Fruit fly (Drosophila melanogaster) whole organism, embryonic: ENCODE measurements around the gene pigs.

ENCODE experiments used
- Asciz ChIP-seq: fragments of 200-800 bp; sonication (Bioruptor generic); optimal IDR thresholded peaks from 2 replicates; lab custom pipeline; 2017; ENCODE audit warnings: missing biosample characterization, mild to moderate bottlenecking, missing genetic modification characterization, missing genetic modification reagents
- BEAF-32 ChIP-seq: fragments of 200-800 bp; sonication (Bioruptor generic); optimal IDR thresholded peaks from 3 replicates; lab custom pipeline; 2017; ENCODE audit warnings: missing biosample characterization, missing genetic modification characterization, mild to moderate bottlenecking, moderate library complexity, missing genetic modification reagents
- Bgb ChIP-seq: fragments of 200-800 bp; sonication (Bioruptor generic); IDR thresholded peaks from 2 replicates; pipeline ENCODE4 v1.3.6; 2022; ENCODE audit warnings: missing biosample characterization, missing genetic modification characterization; ENCODE audit not compliant: partially characterized antibody
- BtbVII ChIP-seq: fragments of 200-800 bp; sonication (Bioruptor generic); optimal IDR thresholded peaks from 3 replicates; lab custom pipeline; 2017; ENCODE audit warnings: missing biosample characterization, mild to moderate bottlenecking, missing genetic modification characterization
- CG10543 ChIP-seq: fragments of 200-800 bp; sonication (Bioruptor generic); optimal IDR thresholded peaks from 3 replicates; lab custom pipeline; 2017; ENCODE audit warnings: missing biosample characterization, mild to moderate bottlenecking, missing genetic modification characterization, moderate library complexity
- CG11398 ChIP-seq: fragments of 200-800 bp; sonication (Bioruptor generic); optimal IDR thresholded peaks from 2 replicates; lab custom pipeline; 2016; ENCODE audit warnings: missing biosample characterization, missing genetic modification characterization
- CG12769 ChIP-seq: fragments of 200-800 bp; sonication (Bioruptor generic); optimal IDR thresholded peaks from 2 replicates; lab custom pipeline; 2019; ENCODE audit warnings: missing biosample characterization, mild to moderate bottlenecking, missing genetic modification characterization, moderate library complexity
- CG14710 ChIP-seq: fragments of 200-800 bp; sonication (Bioruptor generic); optimal IDR thresholded peaks from 3 replicates; lab custom pipeline; 2019; ENCODE audit warnings: missing biosample characterization, mild to moderate bottlenecking, missing genetic modification characterization, moderate library complexity
- CG15514 ChIP-seq: fragments of 200-800 bp; sonication (Bioruptor generic); optimal IDR thresholded peaks from 3 replicates; lab custom pipeline; 2017; ENCODE audit warnings: missing biosample characterization, missing genetic modification characterization, mild to moderate bottlenecking, moderate library complexity, missing genetic modification reagents
- CG17385 ChIP-seq: fragments of 200-800 bp; sonication (Bioruptor generic); optimal IDR thresholded peaks from 3 replicates; lab custom pipeline; 2018; ENCODE audit warnings: missing biosample characterization, mild to moderate bottlenecking, missing genetic modification characterization
- CG1792 ChIP-seq: fragments of 200-800 bp; sonication (Bioruptor generic); optimal IDR thresholded peaks from 2 replicates; lab custom pipeline; 2016; ENCODE audit warnings: missing biosample characterization, missing genetic modification characterization
- CG1832 ChIP-seq: fragments of 200-800 bp; sonication (Bioruptor generic); optimal IDR thresholded peaks from 2 replicates; lab custom pipeline; 2017; ENCODE audit warnings: missing biosample characterization, mild to moderate bottlenecking, missing genetic modification characterization, inconsistent platforms
- CG2199 ChIP-seq: fragments of 200-800 bp; sonication (Bioruptor generic); IDR thresholded peaks from 3 replicates; pipeline ENCODE4 v1.3.6; 2022; ENCODE audit warnings: missing biosample characterization, missing genetic modification characterization
- CG2678 ChIP-seq: fragments of 200-800 bp; sonication (Bioruptor generic); optimal IDR thresholded peaks from 3 replicates; lab custom pipeline; 2019; ENCODE audit warnings: missing biosample characterization, mild to moderate bottlenecking, missing genetic modification characterization, moderate library complexity
- CG2889 ChIP-seq: fragments of 200-800 bp; sonication (Bioruptor generic); IDR thresholded peaks from 3 replicates; pipeline ENCODE4 v1.3.6; 2022; ENCODE audit warnings: missing biosample characterization, missing genetic modification characterization
- CG31388 ChIP-seq: fragments of 200-800 bp; sonication (Bioruptor generic); optimal IDR thresholded peaks from 2 replicates; lab custom pipeline; 2016; ENCODE audit warnings: missing biosample characterization, missing genetic modification characterization
- CG32772 ChIP-seq: fragments of 200-800 bp; sonication (Bioruptor generic); IDR thresholded peaks from 2 replicates; pipeline ENCODE4 v1.3.6; 2022; ENCODE audit warnings: missing biosample characterization, missing genetic modification characterization
- CG6683 ChIP-seq: fragments of 200-800 bp; sonication (Bioruptor generic); optimal IDR thresholded peaks from 2 replicates; lab custom pipeline; 2017; ENCODE audit warnings: missing biosample characterization, mild to moderate bottlenecking, missing genetic modification characterization, missing genetic modification reagents
- CG7372 ChIP-seq: fragments of 200-800 bp; sonication (Bioruptor generic); IDR thresholded peaks from 2 replicates; pipeline ENCODE4 v1.3.6; 2022; ENCODE audit warnings: missing biosample characterization, missing genetic modification characterization
- CG7987 ChIP-seq: fragments of 200-800 bp; sonication (Bioruptor generic); optimal IDR thresholded peaks from 2 replicates; lab custom pipeline; 2018; ENCODE audit warnings: missing biosample characterization, mild to moderate bottlenecking, missing genetic modification characterization, moderate library complexity
- CG8290 ChIP-seq, 3 experiments: fragments of 200-800 bp; sonication (Bioruptor generic); optimal IDR thresholded peaks; 2 replicates each; lab custom pipeline; 2016 to 2019; ENCODE audit warnings: missing biosample characterization in 3 of 3, missing genetic modification characterization in 3 of 3, mild to moderate bottlenecking in 2 of 3, moderate library complexity in 1 of 3
- CG9727 ChIP-seq: fragments of 200-800 bp; sonication (Bioruptor generic); optimal IDR thresholded peaks from 3 replicates; lab custom pipeline; 2017; ENCODE audit warnings: missing biosample characterization, mild to moderate bottlenecking, missing genetic modification characterization
- CkIIα-i1 ChIP-seq: fragments of 200-800 bp; sonication (Bioruptor generic); IDR thresholded peaks from 2 replicates; pipeline ENCODE4 v1.3.6; 2022; ENCODE audit warnings: missing biosample characterization, missing genetic modification characterization
- Dfd ChIP-seq, 2 experiments: fragments of >200 bp; optimal IDR thresholded peaks; 2 replicates each; lab custom pipeline; 2017; ENCODE audit warnings: missing biosample characterization in 2 of 2, missing genetic modification characterization in 2 of 2
- Dll ChIP-seq: fragments of 200-800 bp; sonication (Bioruptor generic); IDR thresholded peaks from 4 replicates; pipeline ENCODE4 v1.3.6; 2022; ENCODE audit warnings: missing biosample characterization, missing genetic modification characterization; ENCODE audit not compliant: partially characterized antibody
- HHEX ChIP-seq: fragments of 200-800 bp; sonication (Bioruptor generic); optimal IDR thresholded peaks from 3 replicates; lab custom pipeline; 2017; ENCODE audit warnings: missing biosample characterization, mild to moderate bottlenecking, missing genetic modification characterization, missing genetic modification reagents
- HmgZ ChIP-seq: fragments of 200-800 bp; sonication (Bioruptor generic); optimal IDR thresholded peaks from 2 replicates; lab custom pipeline; 2018; ENCODE audit warnings: missing biosample characterization, mild to moderate bottlenecking, missing genetic modification characterization
- Hmr ChIP-seq: fragments of 200-800 bp; sonication (Bioruptor generic); optimal IDR thresholded peaks from 3 replicates; lab custom pipeline; 2017; ENCODE audit warnings: mild to moderate bottlenecking, missing biosample characterization, missing genetic modification reagents, missing genetic modification characterization
- Hr3 ChIP-seq: fragments of 200-800 bp; sonication (Bioruptor generic); optimal IDR thresholded peaks from 3 replicates; lab custom pipeline; 2016; ENCODE audit warnings: missing biosample characterization, missing genetic modification characterization
- Kr ChIP-seq: fragments of 200-800 bp; sonication (Bioruptor generic); optimal IDR thresholded peaks from 2 replicates; lab custom pipeline; 2017; ENCODE audit warnings: missing biosample characterization, mild to moderate bottlenecking, missing genetic modification characterization
- Nf-YA ChIP-seq: fragments of 200-800 bp; sonication (Bioruptor generic); IDR thresholded peaks from 2 replicates; pipeline ENCODE4 v1.3.6; 2022; ENCODE audit warnings: missing biosample characterization, missing genetic modification characterization
- NfI ChIP-seq: fragments of 200-800 bp; sonication (Bioruptor generic); optimal IDR thresholded peaks from 3 replicates; lab custom pipeline; 2018; ENCODE audit warnings: missing biosample characterization, mild to moderate bottlenecking, missing genetic modification characterization, moderate library complexity
- PHDP ChIP-seq: fragments of 200-800 bp; sonication (Bioruptor generic); optimal IDR thresholded peaks from 3 replicates; lab custom pipeline; 2018; ENCODE audit warnings: missing biosample characterization, mild to moderate bottlenecking, missing genetic modification characterization, moderate library complexity
- Usf ChIP-seq: fragments of 200-800 bp; sonication (Bioruptor generic); optimal IDR thresholded peaks from 2 replicates; lab custom pipeline; 2017; ENCODE audit warnings: missing genotype, missing biosample characterization, missing genetic modification characterization
- Vsx1 ChIP-seq: fragments of 200-800 bp; sonication (Bioruptor generic); optimal IDR thresholded peaks from 2 replicates; lab custom pipeline; 2017; ENCODE audit warnings: missing biosample characterization, mild to moderate bottlenecking, missing genetic modification characterization, missing genetic modification reagents
- bcd ChIP-seq: fragments of 200-800 bp; sonication (Bioruptor generic); optimal IDR thresholded peaks from 2 replicates; lab custom pipeline; 2017; ENCODE audit warnings: missing biosample characterization, mild to moderate bottlenecking, missing genetic modification characterization
- dimm ChIP-seq: fragments of 200-800 bp; sonication (Bioruptor generic); IDR thresholded peaks from 2 replicates; pipeline ENCODE4 v1.3.6; 2022; ENCODE audit warnings: missing biosample characterization, missing genetic modification characterization
- dpn ChIP-seq, 2 experiments: fragments of 200-800 bp; sonication (Bioruptor generic); optimal IDR thresholded peaks; 3 replicates each; lab custom pipeline; 2016; ENCODE audit warnings: missing biosample characterization in 2 of 2, missing genetic modification characterization in 2 of 2
- emc ChIP-seq: fragments of 200-800 bp; sonication (Bioruptor generic); optimal IDR thresholded peaks from 2 replicates; lab custom pipeline; 2016; ENCODE audit warnings: missing biosample characterization, missing genetic modification characterization
- esg ChIP-seq: fragments of 200-800 bp; sonication (Bioruptor generic); conservative IDR thresholded peaks from 2 replicates; pipeline ENCODE4 v1.3.6; 2022; ENCODE audit warnings: missing biosample characterization, missing genetic modification characterization
- fu2 ChIP-seq: fragments of 200-800 bp; sonication (Bioruptor generic); optimal IDR thresholded peaks from 2 replicates; lab custom pipeline; 2016; ENCODE audit warnings: missing biosample characterization, missing genetic modification characterization
- hb ChIP-seq: fragments of 200-800 bp; sonication (Bioruptor generic); IDR thresholded peaks from 3 replicates; pipeline ENCODE4 v1.3.6; 2022; ENCODE audit warnings: missing biosample characterization, missing genetic modification characterization; ENCODE audit not compliant: partially characterized antibody
- nom ChIP-seq: fragments of 200-800 bp; sonication (Bioruptor generic); optimal IDR thresholded peaks from 2 replicates; lab custom pipeline; 2017; ENCODE audit warnings: missing biosample characterization, missing genetic modification characterization, mild to moderate bottlenecking, moderate library complexity, missing genetic modification reagents
- onecut ChIP-seq: fragments of 200-800 bp; sonication (Bioruptor generic); IDR thresholded peaks from 2 replicates; pipeline ENCODE4 v1.3.6; 2022; ENCODE audit warnings: missing biosample characterization, missing genetic modification characterization
- rib ChIP-seq: fragments of 200-800 bp; sonication (Bioruptor generic); IDR thresholded peaks from 2 replicates; pipeline ENCODE4 v1.3.6; 2022; ENCODE audit warnings: missing biosample characterization, missing genetic modification characterization
- sens ChIP-seq: fragments of 200-800 bp; sonication (Bioruptor generic); peaks from one replicate; lab custom pipeline; 2016; ENCODE audit warnings: missing biosample characterization, missing genetic modification characterization
- slp2 ChIP-seq: fragments of 200-800 bp; sonication (Bioruptor generic); optimal IDR thresholded peaks from 2 replicates; lab custom pipeline; 2016; ENCODE audit warnings: missing biosample characterization, missing genetic modification characterization
- tin ChIP-seq: fragments of 200-800 bp; sonication (Bioruptor generic); optimal IDR thresholded peaks from 3 replicates; lab custom pipeline; 2016; ENCODE audit warnings: missing biosample characterization, missing genetic modification characterization
- trh ChIP-seq: fragments of 200-800 bp; sonication (Bioruptor generic); optimal IDR thresholded peaks from 2 replicates; lab custom pipeline; 2016; ENCODE audit warnings: missing biosample characterization, missing genetic modification characterization
- wek ChIP-seq: fragments of 200-800 bp; sonication (Bioruptor generic); optimal IDR thresholded peaks from 3 replicates; lab custom pipeline; 2018; ENCODE audit warnings: missing biosample characterization, mild to moderate bottlenecking, missing genetic modification characterization, moderate library complexity

pigs gene

dm6 chrX:6592093-6592492 is 7.8 kb upstream of the pigs start (continued):
- TF ChIP-seq Hmr (peak; percentile 77), CG7987 (GFP tag; lab: Kevin White, UChicago) (peak; percentile 56), fu2 (GFP tag; lab: Kevin White, UChicago) (no peak), nom (GFP tag; lab: Kevin White, UChicago) (peak; percentile 52), Dfd (GFP tag; optimal IDR thresholded peaks at IDR 0.05; lab: Kevin White, UChicago) (no peak), Dll (GFP tag; lab: Robert Waterston, UW) (no peak), hb (no peak), HHEX (GFP tag; lab: Kevin White, UChicago) (peak; percentile 56), onecut (peak; percentile 10; the same call in 1 of the 2 replicates), slp2 (GFP tag; lab: Kevin White, UChicago) (no peak), CG14710 (tag; lab: Kevin White, UChicago) (no peak), Usf (no peak), dimm (GFP tag; lab: Robert Waterston, UW) (no peak), CG15514 (peak; percentile 51), Vsx1 (peak; percentile 48), Kr (GFP tag; lab: Kevin White, UChicago) (no peak), NfI (GFP tag; lab: Kevin White, UChicago) (peak; percentile 16), Bgb (no peak), CG2889 (GFP tag; lab: Robert Waterston, UW) (no peak), CG9727 (GFP tag; lab: Kevin White, UChicago) (peak; percentile 12), Asciz (GFP tag; lab: Kevin White, UChicago) (peak; percentile 5), PHDP (tag; lab: Kevin White, UChicago) (peak; percentile 31), dpn (GFP tag; optimal IDR thresholded peaks at IDR 0.05; lab: Kevin White, UChicago) (no peak), Nf-YA (0 out of 2 replicates have a peak, but pooled peaks have one; percentile 12), tin (GFP tag; lab: Kevin White, UChicago) (no peak), esg (GFP tag; lab: Robert Waterston, UW) (no peak), CG17385 (GFP tag; lab: Kevin White, UChicago) (peak; percentile 20), CG7372 (GFP tag; lab: Robert Waterston, UW) (no peak), BEAF-32 (GFP tag; lab: Kevin White, UChicago) (no peak), Hr3 (GFP tag; lab: Kevin White, UChicago) (no peak), CG1792 (peak; percentile 17), CG6683 (GFP tag; lab: Kevin White, UChicago) (peak; percentile 1), rib (GFP tag; lab: Robert Waterston, UW) (no peak), wek (GFP tag; lab: Kevin White, UChicago) (peak; percentile 35), CG12769 (tag; lab: Kevin White, UChicago) (peak; percentile 20), bcd (GFP tag; lab: Kevin White, UChicago) (peak; percentile 18), CG11398 (GFP tag; lab: Kevin White, UChicago) (no peak), CG8290 (GFP tag; optimal IDR thresholded peaks at IDR 0.05; lab: Kevin White, UChicago) (no peak), CG8290 (tag; optimal IDR thresholded peaks at IDR 0.05; lab: Kevin White, UChicago) (peak in 1 of 2 experiments; percentile 64), BtbVII (GFP tag; lab: Kevin White, UChicago) (peak; percentile 39), CG32772 (no peak), CG1832 (GFP tag; lab: Kevin White, UChicago) (no peak), CG31388 (no peak), CG2678 (tag; lab: Kevin White, UChicago) (peak; percentile 45), CG2199 (GFP tag; lab: Robert Waterston, UW) (no peak), HmgZ (tag; lab: Kevin White, UChicago) (peak; percentile 42), CkIIα-i1 (GFP tag; lab: Robert Waterston, UW) (no peak), trh (GFP tag; lab: Kevin White, UChicago) (no peak), sens (GFP tag; lab: Kevin White, UChicago) (peak; percentile 59), emc (GFP tag; lab: Kevin White, UChicago) (no peak), CG10543 (GFP tag; lab: Kevin White, UChicago) (peak; percentile 47)
